Worm (Caenorhabditis elegans): Measurements from ENCODE around the gene gplb-1.

The gplb-1 gene

DNA sequence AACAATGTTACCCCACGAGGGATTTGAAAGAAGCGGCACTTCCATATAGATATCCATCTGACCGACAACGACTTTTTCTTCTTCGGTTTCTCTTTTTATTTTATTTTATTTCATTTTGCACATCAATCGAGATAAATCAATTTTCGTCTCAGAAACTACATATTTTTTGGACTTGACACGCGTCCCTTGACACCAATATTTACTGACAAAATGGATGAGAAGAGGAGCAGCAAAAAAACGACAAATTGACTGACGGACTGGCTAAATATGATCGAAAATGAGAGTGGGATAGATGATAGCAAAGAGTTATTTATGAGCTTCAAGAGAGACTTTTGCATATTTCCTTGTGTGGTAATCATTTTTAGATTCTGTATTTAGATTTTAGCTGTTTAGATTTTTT lies 33.7 kb downstream of the gplb-1 start:
- TF ChIP-seq ceh-32 (tag; optimal IDR thresholded peaks at IDR 0.05; ENCODE audit: poor library complexity), result no peak
- TF ChIP-seq unc-62 (GFP tag; optimal IDR thresholded peaks at IDR 0.05 in 1 of 2), result peak in 1 of 2 experiments; percentile 92
- no peak for TF ChIP-seq unc-62 (tag; optimal IDR thresholded peaks at IDR 0.05)

ce11 chrV:8435292-8435691 lies 35.8 kb downstream of the gplb-1 start:
- TF ChIP-seq hmg-1.1 (GFP tag; IDR thresholded peaks at IDR 0.05), result 0 out of 2 replicates have a peak, but pooled peaks have one; percentile 22
- TF ChIP-seq ZK337.2 (GFP tag; IDR thresholded peaks at IDR 0.05), result no peak
- TF ChIP-seq aha-1 (tag), result peak; percentile 49

DNA sequence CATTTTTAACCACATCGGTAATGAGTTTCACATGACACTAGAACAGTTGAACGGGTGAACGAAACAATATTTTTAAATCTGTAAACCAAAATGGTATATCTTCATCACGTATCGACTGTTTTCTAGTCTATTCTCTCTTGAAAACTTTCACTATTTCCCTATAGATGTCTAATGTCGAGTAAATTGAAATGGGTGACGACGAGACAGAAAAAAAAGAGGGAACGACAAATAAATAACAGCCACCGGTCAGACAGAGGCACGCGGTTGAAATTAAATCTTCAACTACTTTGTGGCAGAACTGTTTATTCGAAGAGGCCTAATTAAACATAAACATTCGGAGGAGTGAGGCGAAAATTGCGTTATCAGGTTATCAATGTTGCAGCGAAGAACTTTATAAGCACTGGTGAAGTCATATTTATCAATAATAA lies 36.6 kb downstream of the gplb-1 start:
- TF ChIP-seq nhr-25 (tag; optimal IDR thresholded peaks at IDR 0.05; ENCODE audit: borderline replicate concordance, insufficient read depth) (no peak), hlh-30 (tag; optimal IDR thresholded peaks at IDR 0.05; ENCODE audit: insufficient read depth) (peak; percentile 58), nhr-48 (tag; optimal IDR thresholded peaks at IDR 0.05) (no peak), mdl-1 (tag; optimal IDR thresholded peaks at IDR 0.05) (peak in 1 of 2 experiments; percentile 51), nhr-41 (GFP tag; IDR thresholded peaks at IDR 0.05) (no peak), ztf-11 (tag; optimal IDR thresholded peaks at IDR 0.05) (no peak), lim-7 (GFP tag; IDR thresholded peaks at IDR 0.05) (no peak), gei-8 (GFP tag; optimal IDR thresholded peaks at IDR 0.05) (no peak), nhr-28 (tag; optimal IDR thresholded peaks at IDR 0.05) (peak; percentile 47), php-3 (GFP tag; IDR thresholded peaks at IDR 0.05) (no peak), T26A8.4 (GFP tag; IDR thresholded peaks at IDR 0.05) (no peak), pqm-1 (tag; optimal IDR thresholded peaks at IDR 0.05) (peak; percentile 55), aha-1 (tag) (no peak), F49E8.2 (tag; optimal IDR thresholded peaks at IDR 0.05; ENCODE audit: borderline replicate concordance) (no peak), unc-62 (GFP tag; optimal IDR thresholded peaks at IDR 0.05 in 1 of 2) (peak in 1 of 2 experiments; percentile 62), unc-62 (tag; optimal IDR thresholded peaks at IDR 0.05) (no peak), nhr-42 (GFP tag; IDR thresholded peaks at IDR 0.05) (no peak), daf-19 (GFP tag; conservative IDR thresholded peaks at IDR 0.05) (no peak), mep-1 (tag; optimal IDR thresholded peaks at IDR 0.05) (peak; percentile 36), ceh-62 (tag; optimal IDR thresholded peaks at IDR 0.05) (no peak), madf-5 (GFP tag; IDR thresholded peaks at IDR 0.05) (no peak), ceh-28 (tag; optimal IDR thresholded peaks at IDR 0.05) (no peak), daf-16 (GFP tag; optimal IDR thresholded peaks at IDR 0.05) (no peak), daf-16 (tag; optimal IDR thresholded peaks at IDR 0.05) (peak; percentile 98), cey-2 (tag; optimal IDR thresholded peaks at IDR 0.05; ENCODE audit: borderline replicate concordance, insufficient read depth) (no peak), dmd-6 (GFP tag; IDR thresholded peaks at IDR 0.05) (peak; percentile 18; the same call in 1 of the 2 replicates), nhr-11 (tag; optimal IDR thresholded peaks at IDR 0.05) (no peak), mxl-3 (GFP tag; optimal IDR thresholded peaks at IDR 0.05) (peak; percentile 1), jun-1 (tag; optimal IDR thresholded peaks at IDR 0.05) (no peak), dve-1 (tag; optimal IDR thresholded peaks at IDR 0.05; ENCODE audit: insufficient read depth) (peak; percentile 38), hlh-11 (tag; optimal IDR thresholded peaks at IDR 0.05) (peak; percentile 74), T20F7.1 (GFP tag; optimal IDR thresholded peaks at IDR 0.05) (no peak), ceh-20 (GFP tag; IDR thresholded peaks at IDR 0.05) (no peak), ztf-7 (tag; optimal IDR thresholded peaks at IDR 0.05) (no peak)

DNA sequence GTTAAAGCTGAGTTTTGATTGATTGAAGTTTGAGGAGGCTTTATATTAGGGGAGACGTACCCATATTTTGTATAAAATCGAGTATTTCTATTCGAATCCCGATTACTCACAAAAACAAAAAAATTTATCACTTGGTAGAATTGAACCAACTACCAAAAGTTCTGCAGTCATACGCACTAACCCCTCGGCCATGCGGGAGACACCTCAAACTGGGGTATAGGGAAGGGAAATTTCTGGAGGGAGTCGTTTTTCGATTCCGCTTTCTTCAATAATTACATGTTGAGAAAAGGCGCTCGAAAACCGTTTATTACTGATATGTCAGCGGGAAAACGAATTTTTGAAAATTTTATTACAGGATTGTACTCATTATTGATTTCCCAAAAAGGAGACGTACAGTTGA lies 39.7 kb downstream of the gplb-1 start:
- TF ChIP-seq dmd-8 (GFP tag; IDR thresholded peaks at IDR 0.05) (peak; percentile 87), lin-1 (GFP tag; IDR thresholded peaks at IDR 0.05) (peak; percentile 63; the same call in 1 of the 2 replicates), madf-5 (GFP tag; IDR thresholded peaks at IDR 0.05) (0 out of 4 replicates have a peak, but pooled peaks of 1 of the 2 experiments have one; percentile 54), dmd-9 (GFP tag; IDR thresholded peaks at IDR 0.05) (0 out of 2 replicates have a peak, but pooled peaks have one; percentile 39), snpc-1.2 (GFP tag; IDR thresholded peaks at IDR 0.05) (0 out of 2 replicates have a peak, but pooled peaks have one; percentile 24), ZK337.2 (GFP tag; IDR thresholded peaks at IDR 0.05) (0 out of 2 replicates have a peak, but pooled peaks have one; percentile 33), mes-2 (tag; optimal IDR thresholded peaks at IDR 0.05; ENCODE audit: poor library complexity, severe bottlenecking) (peak; percentile 14), hmg-1.1 (GFP tag; IDR thresholded peaks at IDR 0.05) (peak; percentile 46; the same call in 1 of the 2 replicates), T26A8.4 (GFP tag; IDR thresholded peaks at IDR 0.05) (peak; percentile 45; the same call in 1 of the 2 replicates), tra-1 (GFP tag; IDR thresholded peaks at IDR 0.05) (peak; percentile 30; the same call in 1 of the 2 replicates), Y48G9A.11 (GFP tag; IDR thresholded peaks at IDR 0.05) (0 out of 2 replicates have a peak, but pooled peaks have one; percentile 28), arid-1 (GFP tag; conservative IDR thresholded peaks at IDR 0.05) (peak; percentile 78), egl-43 (GFP tag; IDR thresholded peaks at IDR 0.05) (peak; percentile 75), nhr-41 (GFP tag; IDR thresholded peaks at IDR 0.05) (0 out of 2 replicates have a peak, but pooled peaks have one; percentile 43)

Measured in whole organism, L4 larva.